Worm (Caenorhabditis elegans) whole organism, young adult: ENCODE data around the gene rbf-1.

Experiments
- B0261.1 ChIP-seq: sonication (generic microtip); optimal IDR thresholded peaks from 2 replicates; lab custom pipeline; 2016; ENCODE audit warnings: mild to moderate bottlenecking, missing genetic modification characterization, moderate library complexity, missing compliant biosample characterization
- C06A6.2 ChIP-seq: fragments of 200-800 bp; sonication (Bioruptor generic); conservative IDR thresholded peaks from 2 replicates; pipeline ENCODE4 v1.3.6; 2022; ENCODE audit warnings: missing genetic modification characterization, missing compliant biosample characterization
- C17E4.6 ChIP-seq: fragments of 200-800 bp; sonication (Bioruptor generic); IDR thresholded peaks from 2 replicates; pipeline ENCODE4 v1.3.6; 2022; ENCODE audit warnings: missing genetic modification reagents, missing genetic modification characterization, missing compliant biosample characterization
- D2030.7 ChIP-seq: fragments of 200-800 bp; sonication (Bioruptor generic); IDR thresholded peaks from 2 replicates; pipeline ENCODE4 v1.3.6; 2022; ENCODE audit warnings: missing genetic modification reagents, missing genetic modification characterization, missing compliant biosample characterization
- F33H1.4 ChIP-seq: fragments of 200-800 bp; sonication (Bioruptor generic); IDR thresholded peaks from 2 replicates; pipeline ENCODE4 v1.3.6; 2022; ENCODE audit warnings: missing genetic modification reagents, missing genetic modification characterization, missing compliant biosample characterization
- F57A8.1 ChIP-seq: fragments of 200-800 bp; sonication (Bioruptor generic); optimal IDR thresholded peaks from 2 replicates; lab custom pipeline; 2018; ENCODE audit warnings: mild to moderate bottlenecking, missing genetic modification characterization, moderate library complexity, missing compliant biosample characterization
- Y53G8AR.9 ChIP-seq: fragments of 200-800 bp; sonication (Bioruptor generic); conservative IDR thresholded peaks from 2 replicates; pipeline ENCODE4 v1.3.6; 2022; ENCODE audit warnings: missing genetic modification reagents, missing genetic modification characterization, missing compliant biosample characterization
- Y67H2A.10 ChIP-seq: fragments of 200-800 bp; sonication (Bioruptor generic); conservative IDR thresholded peaks from 2 replicates; pipeline ENCODE4 v1.3.6; 2022; ENCODE audit warnings: missing genetic modification reagents, missing genetic modification characterization, missing compliant biosample characterization
- Y79H2A.3 ChIP-seq: fragments of 200-800 bp; sonication (Bioruptor generic); conservative IDR thresholded peaks from 2 replicates; pipeline ENCODE4 v1.3.6; 2022; ENCODE audit warnings: missing genetic modification reagents, missing genetic modification characterization, missing compliant biosample characterization
- Y95B8A.8 ChIP-seq: fragments of 200-800 bp; sonication (Bioruptor generic); IDR thresholded peaks from 2 replicates; pipeline ENCODE4 v1.3.6; 2022; ENCODE audit warnings: missing genetic modification reagents, missing genetic modification characterization, missing compliant biosample characterization
- atf-7 ChIP-seq: sonication (generic microtip); optimal IDR thresholded peaks from 2 replicates; lab custom pipeline; 2017; ENCODE audit warnings: mild to moderate bottlenecking, missing genetic modification characterization, missing compliant biosample characterization
- attf-5 ChIP-seq: fragments of 200-800 bp; sonication (Bioruptor generic); optimal IDR thresholded peaks from 2 replicates; lab custom pipeline; 2018; ENCODE audit warnings: mild to moderate bottlenecking, missing genetic modification characterization, missing compliant biosample characterization
- attf-6 ChIP-seq: fragments of 200-800 bp; sonication (Bioruptor generic); IDR thresholded peaks from 2 replicates; pipeline ENCODE4 v1.3.6; 2022; ENCODE audit warnings: missing genetic modification reagents, missing genetic modification characterization, missing compliant biosample characterization
- bed-1 ChIP-seq: fragments of 200-800 bp; sonication (Bioruptor generic); IDR thresholded peaks from 2 replicates; pipeline ENCODE4 v1.3.6; 2022; ENCODE audit warnings: missing genetic modification reagents, missing genetic modification characterization, missing compliant biosample characterization
- bed-2 ChIP-seq: fragments of 200-800 bp; sonication (Bioruptor generic); IDR thresholded peaks from 2 replicates; pipeline ENCODE4 v1.3.6; 2022; ENCODE audit warnings: missing genetic modification reagents, missing genetic modification characterization, missing compliant biosample characterization
- cebp-2 ChIP-seq: fragments of 200-800 bp; sonication (Bioruptor generic); IDR thresholded peaks from 2 replicates; pipeline ENCODE4 v1.3.6; 2022; ENCODE audit warnings: missing genetic modification characterization, missing compliant biosample characterization
- ceh-100 ChIP-seq: fragments of 200-800 bp; sonication (Bioruptor generic); IDR thresholded peaks from 2 replicates; pipeline ENCODE4 v1.3.6; 2022; ENCODE audit warnings: missing genetic modification reagents, missing genetic modification characterization, missing compliant biosample characterization
- ceh-79 ChIP-seq: sonication (generic microtip); optimal IDR thresholded peaks from 2 replicates; lab custom pipeline; 2017; ENCODE audit warnings: mild to moderate bottlenecking, missing genetic modification characterization, missing compliant biosample characterization
- chd-7 ChIP-seq: sonication (generic microtip); optimal IDR thresholded peaks from 2 replicates; lab custom pipeline; 2016; ENCODE audit warnings: mild to moderate bottlenecking, missing genetic modification characterization, moderate library complexity, missing compliant biosample characterization
- dox-1 ChIP-seq: fragments of 200-800 bp; sonication (Bioruptor generic); IDR thresholded peaks from 2 replicates; pipeline ENCODE4 v1.3.6; 2022; ENCODE audit warnings: missing genetic modification reagents, missing genetic modification characterization, missing compliant biosample characterization
- dpl-1 ChIP-seq: fragments of 150-350 bp; optimal IDR thresholded peaks from 2 replicates; lab custom pipeline; 2014; ENCODE audit warnings: missing biosample characterization, missing genetic modification reagents, missing genetic modification characterization
- ets-4 ChIP-seq: fragments of 200-800 bp; sonication (Bioruptor generic); optimal IDR thresholded peaks from 2 replicates; lab custom pipeline; 2018; ENCODE audit warnings: mild to moderate bottlenecking, missing genetic modification characterization, missing compliant biosample characterization
- hlh-26 ChIP-seq: fragments of 200-800 bp; sonication (Bioruptor generic); conservative IDR thresholded peaks from 2 replicates; pipeline ENCODE4 v1.3.6; 2022; ENCODE audit warnings: missing genetic modification reagents, missing genetic modification characterization, missing compliant biosample characterization
- hmg-20 ChIP-seq: fragments of 200-800 bp; sonication (Bioruptor generic); IDR thresholded peaks from 2 replicates; pipeline ENCODE4 v1.3.6; 2022; ENCODE audit warnings: missing genetic modification reagents, missing genetic modification characterization, missing compliant biosample characterization
- hsf-1 ChIP-seq: fragments of 200-800 bp; sonication (Bioruptor generic); IDR thresholded peaks from 2 replicates; pipeline ENCODE4 v1.3.6; 2022; ENCODE audit warnings: missing genetic modification reagents, missing genetic modification characterization, missing compliant biosample characterization
- let-607 ChIP-seq, 2 experiments: fragments of 200-800 bp in 1 of 2; sonication (Bioruptor generic) in 1 of 2; sonication (generic microtip) in 1 of 2; optimal IDR thresholded peaks; 2 replicates each; lab custom pipeline; 2016 to 2018; ENCODE audit warnings: mild to moderate bottlenecking in 2 of 2, missing compliant biosample characterization in 2 of 2, missing genetic modification characterization in 2 of 2, moderate library complexity in 2 of 2, missing genotype in 1 of 2
- lin-40 ChIP-seq: sonication (generic microtip); optimal IDR thresholded peaks from 2 replicates; lab custom pipeline; 2016; ENCODE audit warnings: missing genetic modification characterization, mild to moderate bottlenecking, missing compliant biosample characterization, missing genotype, missing genetic modification reagents
- madf-6 ChIP-seq: fragments of 200-800 bp; sonication (Bioruptor generic); IDR thresholded peaks from 2 replicates; pipeline ENCODE4 v1.3.6; 2022; ENCODE audit warnings: missing genetic modification reagents, missing genetic modification characterization, missing compliant biosample characterization
- mel-28 ChIP-seq: sonication (generic microtip); optimal IDR thresholded peaks from 2 replicates; lab custom pipeline; 2016; ENCODE audit warnings: borderline replicate concordance, mild to moderate bottlenecking, missing genetic modification characterization, missing compliant biosample characterization
- mes-4 ChIP-seq: sonication (generic microtip); optimal IDR thresholded peaks from 2 replicates; lab custom pipeline; 2016; ENCODE audit warnings: missing genotype, missing genetic modification characterization, missing compliant biosample characterization
- mxl-1 ChIP-seq: sonication (generic microtip); optimal IDR thresholded peaks from 2 replicates; lab custom pipeline; 2016; ENCODE audit warnings: missing genetic modification characterization, missing compliant biosample characterization
- nfya-2 ChIP-seq: fragments of 200-800 bp; sonication (Bioruptor generic); IDR thresholded peaks from 2 replicates; pipeline ENCODE4 v1.3.6; 2022; ENCODE audit warnings: missing genetic modification reagents, missing genetic modification characterization, missing compliant biosample characterization
- nfyb-1 ChIP-seq: fragments of 200-800 bp; sonication (Bioruptor generic); IDR thresholded peaks from 2 replicates; pipeline ENCODE4 v1.3.6; 2022; ENCODE audit warnings: missing genetic modification reagents, missing genetic modification characterization, missing compliant biosample characterization
- nhr-27 ChIP-seq: fragments of 200-800 bp; sonication (Bioruptor generic); optimal IDR thresholded peaks from 2 replicates; lab custom pipeline; 2018; ENCODE audit warnings: mild to moderate bottlenecking, missing genetic modification characterization, moderate library complexity, missing compliant biosample characterization
- nhr-80 ChIP-seq: sonication (generic microtip); optimal IDR thresholded peaks from 2 replicates; lab custom pipeline; 2016; ENCODE audit warnings: missing genetic modification characterization, missing compliant biosample characterization
- repo-1 ChIP-seq: sonication (generic microtip); optimal IDR thresholded peaks from 2 replicates; lab custom pipeline; 2017; ENCODE audit warnings: mild to moderate bottlenecking, missing genetic modification characterization, missing compliant biosample characterization
- rpc-1 ChIP-seq, 2 experiments: fragments of 150-350 bp in 1 of 2; sonication (generic microtip) in 1 of 2; optimal IDR thresholded peaks; 2 replicates each; lab custom pipeline; 2014 to 2018; ENCODE audit warnings: missing biosample characterization in 1 of 2, missing genetic modification characterization in 1 of 2, missing genetic modification reagents in 1 of 2, missing genotype in 1 of 2
- sdz-38 ChIP-seq: sonication (generic microtip); optimal IDR thresholded peaks from 2 replicates; lab custom pipeline; 2016; ENCODE audit warnings: missing genotype, missing genetic modification characterization, missing compliant biosample characterization
- sea-2 ChIP-seq: fragments of 200-800 bp; sonication (Bioruptor generic); IDR thresholded peaks from 2 replicates; pipeline ENCODE4 v1.3.6; 2022; ENCODE audit warnings: missing genetic modification characterization, missing compliant biosample characterization
- tbx-9 ChIP-seq: sonication (generic microtip); optimal IDR thresholded peaks from 2 replicates; lab custom pipeline; 2016; ENCODE audit warnings: borderline replicate concordance, missing genetic modification characterization, inconsistent platforms, missing compliant biosample characterization
- tlf-1 ChIP-seq: fragments of 200-800 bp; sonication (Bioruptor generic); optimal IDR thresholded peaks from 2 replicates; lab custom pipeline; 2018; ENCODE audit warnings: mild to moderate bottlenecking, missing genetic modification characterization, missing compliant biosample characterization
- unc-62 ChIP-seq: fragments of 150-350 bp; optimal IDR thresholded peaks from 2 replicates; lab custom pipeline; 2014; ENCODE audit warnings: missing biosample characterization, missing genetic modification reagents, missing genetic modification characterization
- ztf-3 ChIP-seq: fragments of 200-800 bp; sonication (Bioruptor generic); optimal IDR thresholded peaks from 2 replicates; lab custom pipeline; 2018; ENCODE audit warnings: mild to moderate bottlenecking, missing genetic modification characterization, missing compliant biosample characterization

rbf-1 gene

ce11 chrIII:6736566-6736965, 61.0 kb downstream of the rbf-1 start, which contains the start of gene Y102E9.6:
Gene Y102E9.6, minus strand, starts transcription at chrIII:6736666.
- TF ChIP-seq bed-2, result no peak
- TF ChIP-seq madf-6 (GFP tag; lab: Robert Waterston, UW), result no peak
- no peak for TF ChIP-seq hmg-20 (GFP tag; lab: Robert Waterston, UW)
- TF ChIP-seq tbx-9 (tag; lab: Kevin White, UChicago), result no peak
- no peak for TF ChIP-seq sdz-38
- TF ChIP-seq dox-1 (GFP tag; lab: Robert Waterston, UW), result no peak
- no peak for TF ChIP-seq let-607 (tag; optimal IDR thresholded peaks at IDR 0.05; lab: Kevin White, UChicago)
- no peak for TF ChIP-seq ztf-3 (GFP tag; lab: Kevin White, UChicago)
- no peak for TF ChIP-seq lin-40 (tag; lab: Kevin White, UChicago)
- no peak for TF ChIP-seq nfya-2 (GFP tag; lab: Robert Waterston, UW)
- TF ChIP-seq ets-4 (GFP tag; lab: Kevin White, UChicago), result no peak
- no peak for TF ChIP-seq mel-28 (tag; lab: Kevin White, UChicago)
- TF ChIP-seq nhr-80, result no peak
- TF ChIP-seq Y53G8AR.9 (GFP tag; lab: Robert Waterston, UW), result no peak
- TF ChIP-seq, all 124 proteins: peak for 0

DNA sequence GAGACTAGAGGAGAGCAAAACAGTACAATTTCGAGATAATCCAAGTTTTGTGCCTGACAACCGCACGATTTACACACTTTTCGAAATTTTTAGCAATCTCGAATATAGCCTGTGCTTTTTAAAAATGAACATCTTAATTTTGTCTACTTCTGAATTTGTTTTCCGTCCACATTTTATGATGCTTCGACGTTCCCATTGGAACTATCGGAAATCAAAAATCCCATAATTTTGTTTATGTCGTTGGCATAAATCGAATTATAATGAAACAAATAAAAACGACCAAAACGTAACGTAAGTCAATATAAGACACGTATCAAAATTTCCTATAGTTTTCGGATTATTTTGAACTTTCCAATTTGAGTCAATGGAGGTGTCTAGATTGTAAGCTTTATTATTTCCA, 61.4 kb downstream of the rbf-1 start, which contains the start of gene K07E12.2:
TSS of gene K07E12.2 (plus strand) at position 301 of the 400 bp plus-strand sequence.
- no peak for TF ChIP-seq C17E4.6 (GFP tag; lab: Robert Waterston, UW)
- TF ChIP-seq bed-1, result no peak
- TF ChIP-seq mxl-1, result no peak
- TF ChIP-seq unc-62 (GFP tag; lab: Kevin White, UChicago), result no peak
- TF ChIP-seq F57A8.1 (GFP tag; lab: Kevin White, UChicago), result no peak
- TF ChIP-seq hsf-1, result no peak

DNA sequence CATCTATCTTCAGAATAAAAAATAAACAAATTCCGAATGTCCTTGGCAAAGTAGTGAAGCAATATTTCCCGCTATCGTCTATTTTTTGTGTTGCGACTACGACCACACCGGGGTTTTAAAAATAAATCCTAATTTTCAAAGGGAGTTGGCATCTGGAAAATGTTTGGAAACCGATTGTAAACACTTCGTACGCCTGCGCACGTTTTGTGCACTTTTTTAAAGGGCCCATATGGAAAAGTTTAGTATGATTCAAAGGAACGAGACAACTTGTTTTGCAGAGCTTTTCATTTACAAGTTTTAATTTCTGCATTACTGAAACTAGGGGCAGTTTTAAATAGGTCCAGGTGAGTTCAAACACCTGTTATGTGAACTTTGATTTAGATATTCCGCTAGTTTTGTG, 64.5 kb downstream of the rbf-1 start:
- no peak for TF ChIP-seq attf-6 (GFP tag; lab: Robert Waterston, UW)
- TF ChIP-seq hsf-1, result no peak
- no peak for TF ChIP-seq mes-4

DNA sequence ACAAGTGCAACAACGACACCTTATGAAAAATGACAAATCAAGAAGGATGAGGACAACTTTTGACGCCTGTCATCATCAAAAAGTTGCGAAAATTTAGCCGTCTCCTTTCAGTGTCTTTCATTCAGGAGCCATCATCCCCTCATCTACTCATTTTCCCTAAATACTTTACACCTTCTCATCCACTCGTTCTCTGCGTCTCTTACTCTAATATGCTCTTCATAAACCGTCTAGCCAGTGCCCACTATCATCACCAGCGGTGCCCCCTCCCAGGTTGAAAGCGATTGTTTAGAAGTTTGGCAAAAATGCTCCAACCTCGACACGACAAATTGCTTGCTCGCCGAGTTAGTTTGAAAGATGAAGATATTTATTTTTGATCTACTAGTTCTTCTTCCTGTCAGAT, 67.0 kb downstream of the rbf-1 start:
- TF ChIP-seq B0261.1 (tag; lab: Kevin White, UChicago) (no peak), hlh-26 (GFP tag; lab: Robert Waterston, UW) (no peak), nfya-2 (GFP tag; lab: Robert Waterston, UW) (no peak), nhr-27 (tag; lab: Kevin White, UChicago) (no peak), rpc-1 (optimal IDR thresholded peaks at IDR 0.05; lab: Kevin White, UChicago) (no peak), rpc-1 (tag; optimal IDR thresholded peaks at IDR 0.05; lab: Kevin White, UChicago) (no peak), repo-1 (no peak), tlf-1 (GFP tag; lab: Kevin White, UChicago) (no peak), Y67H2A.10 (GFP tag; lab: Robert Waterston, UW) (no peak), Y95B8A.8 (no peak), ets-4 (GFP tag; lab: Kevin White, UChicago) (no peak), mel-28 (tag; lab: Kevin White, UChicago) (no peak)

DNA sequence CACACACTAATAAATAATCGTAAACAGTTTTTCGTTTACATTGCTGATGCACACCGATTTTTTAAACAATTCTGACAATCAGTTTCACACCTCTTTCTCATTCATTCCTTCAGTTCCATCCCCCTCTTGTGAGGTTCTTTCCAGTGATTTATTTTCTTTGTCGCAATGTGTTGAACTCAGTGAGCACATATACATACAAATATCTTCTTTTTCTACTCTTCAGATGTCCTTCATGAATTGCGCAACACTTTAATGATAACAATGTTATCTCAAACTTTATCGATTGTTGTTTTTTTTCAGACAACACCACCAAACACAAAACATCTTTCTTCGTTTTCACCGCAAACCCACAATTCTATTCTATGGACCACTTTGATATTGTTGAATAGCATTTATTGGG, 70.4 kb downstream of the rbf-1 start, which contains the start of gene dig-1:
TSS of gene dig-1 (plus strand) at position 301 of the 400 bp plus-strand sequence.
- TF ChIP-seq attf-5 (GFP tag; lab: Kevin White, UChicago), result no peak
- no peak for TF ChIP-seq atf-7
- TF ChIP-seq dox-1 (GFP tag; lab: Robert Waterston, UW), result no peak
- no peak for TF ChIP-seq F33H1.4
- TF ChIP-seq C17E4.6 (GFP tag; lab: Robert Waterston, UW), result no peak
- TF ChIP-seq D2030.7 (GFP tag; lab: Robert Waterston, UW), result no peak
- no peak for TF ChIP-seq dpl-1
- TF ChIP-seq Y79H2A.3 (GFP tag; lab: Robert Waterston, UW), result no peak
- TF ChIP-seq chd-7 (tag; lab: Kevin White, UChicago), result no peak
- TF ChIP-seq ceh-100 (GFP tag; lab: Robert Waterston, UW), result no peak
- no peak for TF ChIP-seq hsf-1
- no peak for TF ChIP-seq sea-2 (GFP tag; lab: Robert Waterston, UW)
- TF ChIP-seq cebp-2 (GFP tag; lab: Robert Waterston, UW), result no peak
- no peak for TF ChIP-seq C06A6.2
- no peak for TF ChIP-seq lin-40 (tag; lab: Kevin White, UChicago)
- TF ChIP-seq ceh-79, result no peak
- TF ChIP-seq mxl-1, result no peak
- no peak for TF ChIP-seq nfyb-1 (GFP tag; lab: Robert Waterston, UW)
